Worm (Caenorhabditis elegans) whole organism, L1 larva: ENCODE data around the gene F33C8.2.

ENCODE experiments used
- C04F5.9 ChIP-seq: sonication (generic microtip); optimal IDR thresholded peaks from 2 replicates; lab custom pipeline; 2016; ENCODE audit warnings: missing genetic modification characterization, missing compliant biosample characterization
- F16B12.6 ChIP-seq: fragments of 150-350 bp; optimal IDR thresholded peaks from 2 replicates; lab custom pipeline; 2014; ENCODE audit warnings: missing biosample characterization, missing genetic modification characterization
- Y116A8C.19 ChIP-seq: sonication (generic microtip); optimal IDR thresholded peaks from 2 replicates; lab custom pipeline; 2016; ENCODE audit warnings: missing compliant biosample characterization, missing genetic modification characterization, borderline replicate concordance
- aha-1 ChIP-seq: fragments of 150-350 bp; optimal IDR thresholded peaks from 2 replicates; lab custom pipeline; 2014; ENCODE audit warnings: missing biosample characterization, missing genetic modification characterization
- aly-2 ChIP-seq: fragments of 150-350 bp; optimal IDR thresholded peaks from 2 replicates; lab custom pipeline; 2014; ENCODE audit warnings: missing biosample characterization, missing genetic modification characterization
- blmp-1 ChIP-seq: fragments of 150-350 bp; optimal IDR thresholded peaks from 2 replicates; lab custom pipeline; 2014; ENCODE audit warnings: missing biosample characterization, missing genetic modification characterization
- ceh-88 ChIP-seq: fragments of 200-800 bp; sonication (Bioruptor generic); IDR thresholded peaks from 2 replicates; pipeline ENCODE4 v1.3.6; 2022; ENCODE audit warnings: missing genetic modification characterization, missing compliant biosample characterization
- dsc-1 ChIP-seq: sonication (generic microtip); optimal IDR thresholded peaks from 2 replicates; lab custom pipeline; 2016; ENCODE audit warnings: mild to moderate bottlenecking, missing genetic modification characterization, missing compliant biosample characterization
- efl-3 ChIP-seq: fragments of 200-800 bp; sonication (Bioruptor generic); optimal IDR thresholded peaks from 2 replicates; lab custom pipeline; 2018; ENCODE audit warnings: mild to moderate bottlenecking, missing genetic modification characterization, missing compliant biosample characterization
- elt-2 ChIP-seq: sonication (generic microtip); optimal IDR thresholded peaks from 2 replicates; lab custom pipeline; 2016; ENCODE audit warnings: missing genetic modification characterization, mild to moderate bottlenecking, inconsistent platforms, missing compliant biosample characterization, missing genetic modification reagents
- fkh-8 ChIP-seq: sonication (generic microtip); optimal IDR thresholded peaks from 2 replicates; lab custom pipeline; 2016; ENCODE audit warnings: mild to moderate bottlenecking, missing genetic modification characterization, missing compliant biosample characterization
- fos-1 ChIP-seq: fragments of 150-350 bp; optimal IDR thresholded peaks from 2 replicates; lab custom pipeline; 2014; ENCODE audit warnings: missing biosample characterization, missing genetic modification characterization
- isw-1 ChIP-seq: fragments of 200-800 bp; sonication (Bioruptor generic); IDR thresholded peaks from 2 replicates; pipeline ENCODE4 v1.3.6; 2022; ENCODE audit warnings: missing genetic modification characterization, missing compliant biosample characterization
- lin-13 ChIP-seq: fragments of 150-350 bp; optimal IDR thresholded peaks from 2 replicates; lab custom pipeline; 2014; ENCODE audit warnings: missing biosample characterization, missing genetic modification reagents, missing genetic modification characterization
- lin-35 ChIP-seq, 2 experiments: fragments of 150-350 bp; optimal IDR thresholded peaks; 2 replicates each; lab custom pipeline; 2014; ENCODE audit warnings: missing biosample characterization in 2 of 2, missing genetic modification characterization in 2 of 2, missing genetic modification reagents in 2 of 2
- lin-39 ChIP-seq: fragments of 150-350 bp; optimal IDR thresholded peaks from 2 replicates; lab custom pipeline; 2014; ENCODE audit warnings: missing biosample characterization, missing genetic modification reagents, missing genetic modification characterization
- lir-3 ChIP-seq: sonication (generic microtip); optimal IDR thresholded peaks from 2 replicates; lab custom pipeline; 2016; ENCODE audit warnings: mild to moderate bottlenecking, missing genetic modification characterization, moderate library complexity, missing compliant biosample characterization; ENCODE audit not compliant: poor library complexity
- lsy-2 ChIP-seq, 2 experiments: fragments of 150-350 bp; optimal IDR thresholded peaks; 2 replicates each; lab custom pipeline; 2014; ENCODE audit warnings: missing biosample characterization in 2 of 2, missing genetic modification characterization in 2 of 2
- mdl-1 ChIP-seq, 2 experiments: fragments of 150-350 bp; optimal IDR thresholded peaks; 2 replicates each; lab custom pipeline; 2014 to 2017; ENCODE audit warnings: missing biosample characterization in 2 of 2, missing genetic modification characterization in 2 of 2, inconsistent platforms in 1 of 2
- mep-1 ChIP-seq: fragments of 150-350 bp; optimal IDR thresholded peaks from 2 replicates; lab custom pipeline; 2014; ENCODE audit warnings: missing biosample characterization, missing genetic modification characterization
- nhr-19 ChIP-seq: fragments of 200-800 bp; sonication (Bioruptor generic); conservative IDR thresholded peaks from 2 replicates; pipeline ENCODE4 v1.3.6; 2022; ENCODE audit warnings: missing genetic modification characterization, missing compliant biosample characterization
- nhr-237 ChIP-seq: fragments of 150-350 bp; optimal IDR thresholded peaks from 2 replicates; lab custom pipeline; 2014; ENCODE audit warnings: missing biosample characterization, missing genetic modification characterization
- nhr-71 ChIP-seq: sonication (generic microtip); optimal IDR thresholded peaks from 2 replicates; lab custom pipeline; 2016; ENCODE audit warnings: mild to moderate bottlenecking, missing genetic modification characterization, moderate library complexity, missing compliant biosample characterization
- nhr-85 ChIP-seq: sonication (generic microtip); peaks from one replicate; lab custom pipeline; 2016; ENCODE audit warnings: missing genetic modification characterization, inconsistent platforms, missing compliant biosample characterization
- pqm-1 ChIP-seq: sonication (generic microtip); optimal IDR thresholded peaks from 3 replicates; lab custom pipeline; 2017; ENCODE audit warnings: missing biosample characterization, missing genetic modification characterization
- snpc-4 ChIP-seq: fragments of 150-350 bp; optimal IDR thresholded peaks from 2 replicates; lab custom pipeline; 2014; ENCODE audit warnings: missing biosample characterization, missing genetic modification characterization
- snu-23 ChIP-seq: sonication (generic microtip); optimal IDR thresholded peaks from 2 replicates; lab custom pipeline; 2016; ENCODE audit warnings: missing genetic modification characterization, missing compliant biosample characterization
- sox-4 ChIP-seq: sonication (generic microtip); optimal IDR thresholded peaks from 2 replicates; lab custom pipeline; 2016; ENCODE audit warnings: missing genetic modification characterization, missing compliant biosample characterization
- swsn-7 ChIP-seq: sonication (generic microtip); optimal IDR thresholded peaks from 2 replicates; lab custom pipeline; 2016; ENCODE audit warnings: missing genetic modification characterization, missing compliant biosample characterization
- tlp-1 ChIP-seq: fragments of 150-350 bp; optimal IDR thresholded peaks from 2 replicates; lab custom pipeline; 2014; ENCODE audit warnings: missing biosample characterization, missing genetic modification characterization
- unc-30 ChIP-seq: sonication (generic microtip); optimal IDR thresholded peaks from 2 replicates; lab custom pipeline; 2017; ENCODE audit warnings: missing biosample characterization, missing genetic modification characterization
- vab-15 ChIP-seq: sonication (generic microtip); optimal IDR thresholded peaks from 2 replicates; lab custom pipeline; 2017; ENCODE audit warnings: missing genotype, mild to moderate bottlenecking, missing genetic modification characterization, missing compliant biosample characterization
- ztf-11 ChIP-seq, 2 experiments: sonication (generic microtip); optimal IDR thresholded peaks; 2 replicates each; lab custom pipeline; 2016 to 2017; ENCODE audit warnings: missing genetic modification characterization in 2 of 2, missing biosample characterization in 1 of 2, missing compliant biosample characterization in 1 of 2
- ztf-4 ChIP-seq: fragments of 150-350 bp; optimal IDR thresholded peaks from 2 replicates; lab custom pipeline; 2014; ENCODE audit warnings: missing biosample characterization, missing genetic modification characterization

The F33C8.2 gene

DNA sequence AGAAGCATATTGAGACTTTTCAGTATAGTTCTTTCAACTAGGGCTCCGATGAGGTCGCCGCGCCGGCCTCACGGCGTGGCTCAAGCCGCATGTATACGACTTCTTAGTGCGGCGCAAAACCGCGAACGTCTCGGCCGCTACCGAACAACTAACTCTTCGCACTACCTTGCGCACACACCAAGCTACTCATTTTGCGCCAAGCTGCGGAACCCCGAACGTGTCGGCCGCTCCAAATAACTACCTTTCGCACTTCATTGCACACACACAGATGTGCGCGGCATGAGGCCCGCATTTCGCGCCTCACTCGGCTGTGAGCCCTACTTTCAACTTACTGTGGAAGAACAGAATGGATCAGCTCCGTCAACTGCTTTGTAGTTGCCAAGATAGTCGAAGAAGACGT, 46.6 kb downstream of the F33C8.2 start:
- no peak for TF ChIP-seq efl-3
- no peak for TF ChIP-seq tlp-1
- no peak for TF ChIP-seq vab-15 (tag; lab: Kevin White, UChicago)
- no peak for TF ChIP-seq swsn-7 (tag; lab: Kevin White, UChicago)
- no peak for TF ChIP-seq F16B12.6 (tag; lab: Kevin White, UChicago)
- TF ChIP-seq ztf-11 (tag; optimal IDR thresholded peaks at IDR 0.05; lab: Kevin White, UChicago) = no peak
- TF ChIP-seq fkh-8 (tag; lab: Kevin White, UChicago) = no peak
- no peak for TF ChIP-seq lin-39 (tag; lab: Kevin White, UChicago)
- no peak for TF ChIP-seq unc-30
- no peak for TF ChIP-seq mep-1 (tag; lab: Kevin White, UChicago)
- no peak for TF ChIP-seq fos-1 (tag; lab: Kevin White, UChicago)
- no peak for TF ChIP-seq snu-23 (GFP tag; lab: Kevin White, UChicago)
- TF ChIP-seq elt-2 (tag; lab: Kevin White, UChicago) = no peak
- TF ChIP-seq aly-2 (tag; lab: Kevin White, UChicago) = no peak
- TF ChIP-seq Y116A8C.19 (tag; lab: Kevin White, UChicago) = no peak
- no peak for TF ChIP-seq lir-3
- no peak for TF ChIP-seq nhr-19 (GFP tag; lab: Robert Waterston, UW)

DNA sequence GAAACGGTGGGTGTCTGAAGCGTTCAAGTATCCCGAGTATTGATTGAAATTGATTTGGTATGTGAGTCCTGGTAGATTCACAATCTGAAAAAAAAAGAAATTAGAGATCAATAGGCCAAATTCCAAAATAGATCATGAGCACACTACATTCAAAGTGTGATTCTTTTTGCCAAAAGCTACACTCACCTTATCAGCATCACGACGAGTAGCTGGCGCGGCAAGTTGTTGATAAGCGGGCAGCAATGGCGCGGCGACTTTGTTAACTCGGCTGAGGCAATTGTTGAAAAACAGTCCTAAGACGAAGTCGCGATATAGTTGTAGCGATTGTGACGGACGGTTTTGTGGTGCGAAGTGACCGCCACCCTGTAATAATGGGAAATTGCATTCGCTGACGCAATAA, 47.8 kb downstream of the F33C8.2 start:
- TF ChIP-seq elt-2 (tag; lab: Kevin White, UChicago) = peak; percentile 66
- no peak for TF ChIP-seq mep-1 (tag; lab: Kevin White, UChicago)

DNA sequence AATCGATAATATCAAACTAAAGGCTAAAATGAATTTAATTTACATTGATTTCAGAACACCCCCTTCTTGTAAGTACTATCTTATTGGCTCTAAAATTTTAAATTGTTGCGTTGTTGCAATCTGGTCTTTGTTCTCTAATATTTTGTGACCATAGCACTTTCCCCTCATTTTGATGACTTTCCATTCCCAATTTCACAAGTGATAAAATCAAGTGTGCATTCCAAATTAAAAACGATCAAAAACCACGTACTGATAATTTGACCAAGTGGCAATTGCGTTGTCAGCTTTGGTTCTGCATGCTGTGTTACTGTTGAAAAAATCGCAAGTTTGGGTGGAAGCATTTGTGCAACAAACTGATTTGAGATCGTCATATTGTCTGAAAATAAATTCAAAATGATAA, 49.1 kb downstream of the F33C8.2 start:
- TF ChIP-seq nhr-71 = no peak
- no peak for TF ChIP-seq snpc-4 (tag; lab: Kevin White, UChicago)
- TF ChIP-seq nhr-237 (tag; lab: Kevin White, UChicago) = no peak
- TF ChIP-seq elt-2 (tag; lab: Kevin White, UChicago) = peak; percentile 16
- no peak for TF ChIP-seq aha-1 (tag; lab: Kevin White, UChicago)
- TF ChIP-seq dsc-1 (tag; lab: Kevin White, UChicago) = no peak

- TF ChIP-seq ztf-11 (tag; optimal IDR thresholded peaks at IDR 0.05; lab: Kevin White, UChicago) (no peak), elt-2 (tag; lab: Kevin White, UChicago) (peak; percentile 8)
Measured at ce11 chrX:14771682-14772081, 50.5 kb downstream of the F33C8.2 start, which contains the start of gene Y16B4A.2. Y16B4A.2 (minus strand) TSS chrX:14771851.

DNA sequence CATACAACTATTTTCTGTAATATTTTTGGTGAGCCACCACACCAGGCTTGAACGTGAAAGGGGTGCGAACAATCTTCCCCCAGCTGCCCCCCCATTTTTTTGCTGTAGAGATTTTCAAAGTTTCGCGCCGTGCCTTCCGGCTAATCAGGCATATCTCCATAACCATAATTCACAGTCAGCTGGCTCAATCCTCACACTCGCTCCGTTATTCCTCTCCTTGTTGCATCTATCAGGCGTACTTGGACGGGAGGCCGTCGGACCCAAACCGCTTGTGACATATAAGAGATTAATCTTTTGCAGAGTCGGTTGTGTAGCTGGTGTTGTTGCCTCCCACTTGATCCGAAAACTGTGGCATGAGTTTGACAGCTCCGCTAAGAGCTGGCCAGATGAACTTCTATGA, 52.0 kb downstream of the F33C8.2 start, which contains the start of gene unc-3:
unc-3 (plus strand) TSS at position 301 of the 400 bp plus-strand sequence.
- TF ChIP-seq Y116A8C.19 (tag; lab: Kevin White, UChicago) (no peak), blmp-1 (tag; lab: Kevin White, UChicago) (no peak), lsy-2 (tag; optimal IDR thresholded peaks at IDR 0.05; lab: Kevin White, UChicago) (no peak), lin-13 (GFP tag; lab: Kevin White, UChicago) (no peak), C04F5.9 (tag; lab: Kevin White, UChicago) (no peak), nhr-85 (peak; percentile 36), ceh-88 (GFP tag; lab: Robert Waterston, UW) (no peak), ztf-4 (no peak)

DNA sequence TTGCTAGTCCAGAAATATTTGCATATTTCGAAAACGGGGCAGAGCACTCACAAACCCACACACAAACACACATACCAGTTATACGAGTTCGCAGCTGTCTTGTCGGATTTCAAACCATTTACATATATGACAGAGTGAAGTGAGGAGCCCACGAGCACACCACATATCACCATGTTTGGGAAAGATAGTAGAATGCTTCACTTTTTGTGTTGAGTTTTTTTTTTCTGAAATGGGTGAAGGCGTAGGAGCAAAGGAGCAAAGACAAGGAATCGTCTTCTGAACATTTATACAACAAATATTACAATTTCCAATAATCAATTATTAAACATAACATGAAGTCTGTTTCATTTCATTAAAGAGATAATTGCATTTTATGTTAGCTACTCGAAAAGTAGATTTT, 54.0 kb downstream of the F33C8.2 start:
- TF ChIP-seq isw-1 (GFP tag; lab: Robert Waterston, UW) (no peak), nhr-237 (tag; lab: Kevin White, UChicago) (no peak), sox-4 (tag; lab: Kevin White, UChicago) (no peak), mdl-1 (tag; optimal IDR thresholded peaks at IDR 0.05; lab: Kevin White, UChicago) (no peak), aha-1 (tag; lab: Kevin White, UChicago) (no peak), mep-1 (tag; lab: Kevin White, UChicago) (no peak), pqm-1 (tag; lab: Kevin White, UChicago) (no peak), lin-35 (GFP tag; optimal IDR thresholded peaks at IDR 0.05; lab: Kevin White, UChicago) (no peak), aly-2 (tag; lab: Kevin White, UChicago) (no peak), nhr-85 (no peak)
